Fruit fly (Drosophila melanogaster) whole organism, pupa: Measurements from ENCODE around the gene daw.
A peak's percentile ranks its signal among the peaks of the same experiment; 100 is the strongest.

Experiments
- CG8301 ChIP-seq: fragments of 200-800 bp; sonication (Bioruptor generic); optimal IDR thresholded peaks from 2 replicates; lab custom pipeline; 2018; ENCODE audit warnings: missing biosample characterization, mild to moderate bottlenecking, missing genetic modification characterization
- D1 ChIP-seq: fragments of 200-800 bp; sonication (Bioruptor generic); optimal IDR thresholded peaks from 2 replicates; lab custom pipeline; 2018; ENCODE audit warnings: missing biosample characterization, mild to moderate bottlenecking, missing genetic modification characterization, moderate library complexity
- EcR ChIP-seq: fragments of 200-800 bp; sonication (Bioruptor generic); optimal IDR thresholded peaks from 3 replicates; lab custom pipeline; 2019; ENCODE audit warnings: missing biosample characterization, missing genetic modification characterization, mild to moderate bottlenecking, moderate library complexity, missing genetic modification reagents
- Pif1A ChIP-seq: fragments of 200-800 bp; sonication (Bioruptor generic); optimal IDR thresholded peaks from 3 replicates; lab custom pipeline; 2016; ENCODE audit warnings: missing biosample characterization, missing genetic modification characterization
- Pif1B ChIP-seq: fragments of 200-800 bp; sonication (Bioruptor generic); optimal IDR thresholded peaks from 3 replicates; lab custom pipeline; 2016; ENCODE audit warnings: missing biosample characterization, missing genetic modification characterization

DNA sequence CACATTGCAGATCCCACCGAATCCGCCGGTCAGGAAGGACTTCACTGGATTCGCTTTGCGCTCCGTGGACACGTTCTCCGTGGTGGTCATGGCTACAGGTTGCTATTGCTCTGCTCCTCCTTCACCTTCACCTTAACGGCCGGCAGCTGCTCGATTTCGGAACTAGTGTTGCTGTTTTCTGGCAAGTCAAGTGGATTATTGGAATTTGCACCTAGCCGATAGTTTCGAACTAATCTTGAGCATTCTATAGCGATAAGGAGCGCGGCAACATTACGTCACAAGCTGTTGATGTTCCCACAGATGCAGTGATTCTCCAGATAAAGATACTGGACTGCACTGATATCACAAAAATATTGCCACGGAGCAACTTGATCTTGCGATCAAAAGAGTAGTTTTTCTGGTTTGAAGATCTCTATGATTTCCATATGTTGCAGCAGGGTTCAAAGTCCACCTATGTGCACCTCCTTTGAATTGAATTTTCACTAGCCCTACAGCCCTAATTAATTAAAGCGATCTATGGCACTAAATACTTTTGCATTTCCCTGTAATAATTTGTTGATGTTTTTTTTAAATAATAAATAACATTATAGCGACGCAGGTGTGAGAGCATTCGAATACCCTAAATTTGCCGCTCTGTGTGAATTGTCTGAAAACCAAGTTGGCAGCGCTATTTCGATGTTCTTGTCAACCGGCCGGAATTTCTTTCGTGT is 35.4 kb upstream of the daw start, which contains the start of the genes colt and HINT1:
- TF ChIP-seq D1 (tag; lab: Kevin White, UChicago), result no peak
- TF ChIP-seq EcR (GFP tag; lab: Kevin White, UChicago), result peak; percentile 58
- TF ChIP-seq CG8301 (tag; lab: Kevin White, UChicago), result peak; percentile 82
- peak; percentile 91 for TF ChIP-seq Pif1A (GFP tag; lab: Kevin White, UChicago)
- TF ChIP-seq Pif1B, result peak; percentile 87
